Worm (Caenorhabditis elegans) whole organism, L2 larva: ENCODE results near the gene F53C11.1.
A peak's percentile ranks its signal among the peaks of the same experiment; 100 is the strongest.

ENCODE experiments used
- R02D3.7 ChIP-seq: fragments of 150-350 bp; optimal IDR thresholded peaks from 2 replicates; lab custom pipeline; 2014; ENCODE audit warnings: missing biosample characterization, missing genetic modification characterization
- aly-2 ChIP-seq: fragments of 150-350 bp; optimal IDR thresholded peaks from 2 replicates; lab custom pipeline; 2014; ENCODE audit warnings: missing biosample characterization, missing genetic modification characterization
- ama-1 ChIP-seq: fragments of 150-350 bp; optimal IDR thresholded peaks from 2 replicates; lab custom pipeline; 2018; ENCODE audit warnings: inconsistent platforms
- egl-27 ChIP-seq: sonication (generic microtip); optimal IDR thresholded peaks from 3 replicates; lab custom pipeline; 2017; ENCODE audit warnings: missing biosample characterization, missing genetic modification reagents, missing genetic modification characterization
- elt-1 ChIP-seq: fragments of 150-350 bp; optimal IDR thresholded peaks from 2 replicates; lab custom pipeline; 2014; ENCODE audit warnings: missing biosample characterization, missing genetic modification characterization
- nhr-12 ChIP-seq: fragments of 150-350 bp; optimal IDR thresholded peaks from 2 replicates; lab custom pipeline; 2014; ENCODE audit warnings: missing biosample characterization, missing genetic modification characterization
- nhr-25 ChIP-seq: fragments of 150-350 bp; sonication (generic microtip); optimal IDR thresholded peaks from 3 replicates; lab custom pipeline; 2014; ENCODE audit warnings: missing biosample characterization, missing genetic modification characterization
- nhr-77 ChIP-seq: fragments of 150-350 bp; optimal IDR thresholded peaks from 2 replicates; lab custom pipeline; 2014; ENCODE audit warnings: missing biosample characterization, missing genetic modification characterization
- snpc-4 ChIP-seq: fragments of 150-350 bp; optimal IDR thresholded peaks from 2 replicates; lab custom pipeline; 2014; ENCODE audit warnings: missing biosample characterization, missing genetic modification characterization
- unc-62 ChIP-seq: fragments of 150-350 bp; optimal IDR thresholded peaks from 2 replicates; lab custom pipeline; 2014; ENCODE audit warnings: missing biosample characterization, missing genetic modification reagents, missing genetic modification characterization

- TF ChIP-seq nhr-25 (peak; percentile 11), snpc-4 (tag; lab: Kevin White, UChicago) (no peak), egl-27 (no peak), ama-1 (lab: Kevin White, UChicago) (no peak), nhr-77 (no peak), nhr-12 (tag; lab: Kevin White, UChicago) (no peak), unc-62 (GFP tag; lab: Kevin White, UChicago) (no peak), aly-2 (tag; lab: Kevin White, UChicago) (no peak), elt-1 (tag; lab: Kevin White, UChicago) (no peak), R02D3.7 (tag; lab: Kevin White, UChicago) (no peak)
Observed at ce11 chrV:13756359-13757091, 19.1 kb upstream of the F53C11.1 start, which contains the start of gene F20G2.2.
